Fruit fly (Drosophila melanogaster) whole organism, wandering third instar larva: ENCODE results near the gene CG11986.

ENCODE experiments used
- Abd-B ChIP-seq: fragments of >200 bp; optimal IDR thresholded peaks from 2 replicates; lab custom pipeline; 2017; ENCODE audit warnings: missing biosample characterization, missing genetic modification characterization
- CG32264 ChIP-seq: fragments of 200-800 bp; sonication (Bioruptor generic); optimal IDR thresholded peaks from 2 replicates; lab custom pipeline; 2016; ENCODE audit warnings: missing biosample characterization, missing genetic modification characterization
- CG9705 ChIP-seq: fragments of 200-800 bp; sonication (Bioruptor generic); optimal IDR thresholded peaks from 2 replicates; lab custom pipeline; 2018; ENCODE audit warnings: missing biosample characterization, mild to moderate bottlenecking, missing genetic modification characterization
- CrebA ChIP-seq: fragments of 200-800 bp; sonication (Bioruptor generic); optimal IDR thresholded peaks from 2 replicates; lab custom pipeline; 2016; ENCODE audit warnings: missing biosample characterization, mild to moderate bottlenecking, missing genetic modification characterization, borderline replicate concordance
- Dfd ChIP-seq: fragments of >200 bp; optimal IDR thresholded peaks from 2 replicates; lab custom pipeline; 2017; ENCODE audit warnings: missing biosample characterization, missing genetic modification characterization
- Dif ChIP-seq: fragments of 200-275, 200-300 bp; sonication (Bioruptor generic); optimal IDR thresholded peaks from 2 replicates; lab custom pipeline; 2018; ENCODE audit warnings: missing biosample characterization, missing genetic modification characterization; ENCODE audit not compliant: partially characterized antibody
- GATAd ChIP-seq: sonication (Bioruptor generic); optimal IDR thresholded peaks from 2 replicates; lab custom pipeline; 2016; ENCODE audit warnings: missing biosample characterization, missing genetic modification characterization
- HLH106 ChIP-seq: fragments of 200-800 bp; optimal IDR thresholded peaks from 3 replicates; lab custom pipeline; 2019; ENCODE audit warnings: missing biosample characterization, mild to moderate bottlenecking, missing genetic modification characterization, moderate library complexity
- Hnf4 ChIP-seq: fragments of 200-800 bp; sonication (Bioruptor generic); optimal IDR thresholded peaks from 2 replicates; lab custom pipeline; 2016; ENCODE audit warnings: missing biosample characterization, mild to moderate bottlenecking, missing genetic modification characterization
- Hr78 ChIP-seq: fragments of >200 bp; optimal IDR thresholded peaks from 2 replicates; lab custom pipeline; 2017; ENCODE audit warnings: missing biosample characterization, missing genetic modification characterization
- Hr83 ChIP-seq: fragments of 200-300 bp; sonication (Bioruptor generic); optimal IDR thresholded peaks from 2 replicates; lab custom pipeline; 2016; ENCODE audit warnings: missing biosample characterization, mild to moderate bottlenecking, missing genetic modification characterization, moderate library complexity; ENCODE audit not compliant: poor library complexity, severe bottlenecking
- Jra ChIP-seq: sonication (Bioruptor generic); optimal IDR thresholded peaks from 2 replicates; lab custom pipeline; 2016; ENCODE audit warnings: missing biosample characterization, missing genetic modification characterization
- Mio ChIP-seq: sonication (Bioruptor generic); optimal IDR thresholded peaks from 2 replicates; lab custom pipeline; 2016; ENCODE audit warnings: missing biosample characterization, missing genetic modification characterization
- Myc ChIP-seq: fragments of >200 bp; optimal IDR thresholded peaks from 2 replicates; lab custom pipeline; 2017
- N ChIP-seq: fragments of >200 bp; optimal IDR thresholded peaks from 2 replicates; lab custom pipeline; 2018; ENCODE audit warnings: missing biosample characterization, missing external identifiers, missing genetic modification characterization
- OdsH ChIP-seq: fragments of 200-800 bp; sonication (Bioruptor generic); optimal IDR thresholded peaks from 2 replicates; lab custom pipeline; 2016; ENCODE audit warnings: missing biosample characterization, mild to moderate bottlenecking, missing genetic modification characterization
- Rel ChIP-seq, 2 experiments: fragments of 200-800 bp; sonication (Bioruptor generic) in 1 of 2; optimal IDR thresholded peaks; 2 replicates in 1 of 2; 3 replicates in 1 of 2; lab custom pipeline; 2016 to 2019; ENCODE audit warnings: mild to moderate bottlenecking in 2 of 2, missing biosample characterization in 2 of 2, missing genetic modification characterization in 2 of 2, moderate library complexity in 1 of 2
- Sp1 ChIP-seq: fragments of 200-800 bp; sonication (Bioruptor generic); optimal IDR thresholded peaks from 3 replicates; lab custom pipeline; 2019; ENCODE audit warnings: missing biosample characterization, mild to moderate bottlenecking, missing genetic modification characterization, moderate library complexity
- Vsx2 ChIP-seq: fragments of 200-300, 225-300 bp; sonication (Bioruptor generic); optimal IDR thresholded peaks from 2 replicates; lab custom pipeline; 2018; ENCODE audit warnings: missing biosample characterization, missing genetic modification characterization; ENCODE audit not compliant: partially characterized antibody
- br ChIP-seq: fragments of 200-800 bp; sonication (Bioruptor generic); optimal IDR thresholded peaks from 2 replicates; lab custom pipeline; 2016; ENCODE audit warnings: missing biosample characterization, missing genetic modification characterization
- brk ChIP-seq: fragments of 200-800 bp; sonication (Bioruptor generic); optimal IDR thresholded peaks from 2 replicates; lab custom pipeline; 2016; ENCODE audit warnings: missing biosample characterization, mild to moderate bottlenecking, missing genetic modification characterization
- dl ChIP-seq, 2 experiments: fragments of 175-275, 200-275 bp in 1 of 2; fragments of 200-275 bp in 1 of 2; sonication (Bioruptor generic); optimal IDR thresholded peaks; lab custom pipeline; 2018; ENCODE audit warnings: mild to moderate bottlenecking in 2 of 2, missing biosample characterization in 2 of 2, missing genetic modification characterization in 2 of 2, moderate library complexity in 2 of 2; ENCODE audit not compliant: partially characterized antibody in 2 of 2, insufficient read depth in 1 of 2
- dmrt93B ChIP-seq: fragments of 200-800 bp; sonication (Bioruptor generic); optimal IDR thresholded peaks from 2 replicates; lab custom pipeline; 2018; ENCODE audit warnings: missing biosample characterization, mild to moderate bottlenecking, missing genetic modification characterization
- dsf ChIP-seq: sonication (Bioruptor generic); optimal IDR thresholded peaks from 2 replicates; lab custom pipeline; 2016; ENCODE audit warnings: missing biosample characterization, missing genetic modification characterization, borderline replicate concordance
- ey ChIP-seq: fragments of 200-800 bp; sonication (Bioruptor generic); optimal IDR thresholded peaks from 2 replicates; lab custom pipeline; 2016; ENCODE audit warnings: missing biosample characterization, missing genetic modification characterization
- foxo ChIP-seq, 2 experiments: fragments of 200-800 bp; sonication (Bioruptor generic); optimal IDR thresholded peaks; 2 replicates in 1 of 2; 3 replicates in 1 of 2; lab custom pipeline; 2016 to 2017; ENCODE audit warnings: missing biosample characterization in 2 of 2, missing genetic modification characterization in 2 of 2
- fru ChIP-seq: fragments of 200-800 bp; sonication (Bioruptor generic); optimal IDR thresholded peaks from 3 replicates; lab custom pipeline; 2016; ENCODE audit warnings: missing biosample characterization, mild to moderate bottlenecking, missing genetic modification characterization
- h ChIP-seq: fragments of 200-800 bp; sonication (Bioruptor generic); optimal IDR thresholded peaks from 3 replicates; lab custom pipeline; 2016; ENCODE audit warnings: missing biosample characterization, mild to moderate bottlenecking, missing genetic modification characterization
- jim ChIP-seq: fragments of 175-275, 200-325 bp; sonication (Bioruptor generic); optimal IDR thresholded peaks from 2 replicates; lab custom pipeline; 2016; ENCODE audit warnings: missing biosample characterization, mild to moderate bottlenecking, missing genetic modification characterization
- lola ChIP-seq: fragments of >200 bp; optimal IDR thresholded peaks from 2 replicates; lab custom pipeline; 2017; ENCODE audit warnings: missing biosample characterization, missing genetic modification characterization
- pan ChIP-seq: fragments of >200 bp; optimal IDR thresholded peaks from 2 replicates; lab custom pipeline; 2017
- psq ChIP-seq: fragments of 200-800 bp; sonication (Bioruptor generic); optimal IDR thresholded peaks from 3 replicates; lab custom pipeline; 2017; ENCODE audit warnings: missing biosample characterization, mild to moderate bottlenecking, missing genetic modification characterization, moderate library complexity
- rgr ChIP-seq: fragments of 200-800 bp; sonication (Bioruptor generic); optimal IDR thresholded peaks from 3 replicates; lab custom pipeline; 2016; ENCODE audit warnings: missing biosample characterization, mild to moderate bottlenecking, missing genetic modification characterization
- sage ChIP-seq: fragments of 200-800 bp; sonication (Bioruptor generic); optimal IDR thresholded peaks from 2 replicates; lab custom pipeline; 2016; ENCODE audit warnings: missing biosample characterization, mild to moderate bottlenecking, missing genetic modification characterization
- sv ChIP-seq: fragments of 200-800 bp; sonication (Bioruptor generic); optimal IDR thresholded peaks from 3 replicates; lab custom pipeline; 2016; ENCODE audit warnings: missing biosample characterization, missing genetic modification characterization
- tai ChIP-seq: sonication (Bioruptor generic); optimal IDR thresholded peaks from 2 replicates; lab custom pipeline; 2016; ENCODE audit warnings: missing biosample characterization, missing genetic modification characterization
- usp ChIP-seq: fragments of >200 bp; optimal IDR thresholded peaks from 2 replicates; lab custom pipeline; 2017; ENCODE audit warnings: missing biosample characterization, missing genetic modification characterization
- woc ChIP-seq: sonication (Bioruptor generic); optimal IDR thresholded peaks from 2 replicates; lab custom pipeline; 2016; ENCODE audit warnings: missing biosample characterization, mild to moderate bottlenecking, missing genetic modification characterization

Gene CG11986

DNA sequence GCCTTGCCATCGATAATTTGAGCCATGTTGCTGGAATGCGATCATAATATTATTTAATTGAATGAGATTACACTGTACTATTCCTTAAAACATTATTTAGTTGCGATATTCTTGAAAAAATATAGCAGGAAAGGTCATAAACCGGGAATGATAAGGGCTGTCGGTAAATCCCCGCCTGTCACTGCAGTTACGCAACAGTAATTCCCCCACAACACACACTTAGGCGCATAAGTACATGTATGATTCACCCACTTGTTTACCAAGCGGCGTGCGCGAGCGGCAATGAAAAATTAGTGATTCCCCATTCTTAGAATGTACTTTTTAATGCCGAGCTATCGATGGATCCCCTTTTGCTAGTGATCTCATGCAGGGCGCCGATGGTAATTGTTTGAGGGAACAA is 28.4 kb downstream of the CG11986 start:
- peak; percentile 52 for TF ChIP-seq h (GFP tag; lab: Kevin White, UChicago)
- no peak for TF ChIP-seq usp (GFP tag; lab: Kevin White, UChicago)
- no peak for TF ChIP-seq Hr83 (GFP tag; lab: Kevin White, UChicago)

DNA sequence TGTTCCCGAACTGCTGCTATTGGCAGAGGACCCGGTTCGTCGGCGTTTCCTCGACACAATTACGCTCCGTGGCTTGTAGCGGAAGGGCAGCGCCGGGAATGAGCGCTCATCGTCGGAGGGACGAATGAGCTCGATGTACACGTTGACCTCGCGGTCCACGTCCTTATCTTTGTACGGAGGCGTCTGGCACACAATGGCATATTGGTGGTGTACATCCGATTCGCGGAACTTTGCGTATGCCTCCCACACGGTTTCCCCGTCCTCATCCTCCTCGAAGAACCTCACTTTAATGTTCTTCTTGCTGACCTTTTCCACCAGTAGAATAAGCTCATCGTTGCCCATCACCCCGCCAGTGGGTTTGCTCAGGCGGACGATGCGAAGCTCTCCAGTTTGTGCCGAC is 30.5 kb downstream of the CG11986 start:
- TF ChIP-seq Hnf4 (GFP tag; lab: Kevin White, UChicago) (no peak), jim (GFP tag; lab: Kevin White, UChicago) (no peak), CrebA (no peak), Hr83 (GFP tag; lab: Kevin White, UChicago) (no peak), tai (no peak)

DNA sequence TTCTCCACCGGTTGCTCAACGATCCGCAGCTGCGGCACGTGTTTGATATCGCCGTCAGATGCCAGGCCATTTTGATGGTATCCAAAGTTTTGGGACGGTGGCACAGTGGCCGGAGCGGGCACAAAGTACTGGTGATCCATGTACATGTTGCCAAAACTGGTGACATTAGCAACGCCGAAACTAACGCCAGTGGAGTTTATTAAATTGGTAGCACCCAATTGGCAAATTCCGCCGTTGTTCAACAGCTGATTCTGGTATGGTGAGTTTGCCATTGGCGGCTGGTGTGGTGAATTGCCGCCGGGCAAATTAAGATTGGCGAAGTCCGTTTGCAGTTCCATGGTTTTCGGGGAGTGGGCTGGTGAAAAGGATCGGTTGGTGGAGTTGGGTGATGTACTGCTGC is 31.7 kb downstream of the CG11986 start:
- TF ChIP-seq woc (GFP tag; lab: Kevin White, UChicago) (no peak), Hnf4 (GFP tag; lab: Kevin White, UChicago) (no peak), Myc (lab: Kevin White, UChicago) (no peak), Mio (GFP tag; lab: Kevin White, UChicago) (no peak), brk (GFP tag; lab: Kevin White, UChicago) (no peak), sv (GFP tag; lab: Kevin White, UChicago) (no peak), Hr78 (GFP tag; lab: Kevin White, UChicago) (no peak), HLH106 (tag; lab: Kevin White, UChicago) (no peak), sage (GFP tag; lab: Kevin White, UChicago) (no peak), Vsx2 (GFP tag; lab: Kevin White, UChicago) (no peak), Abd-B (GFP tag; lab: Kevin White, UChicago) (no peak), rgr (GFP tag; lab: Kevin White, UChicago) (no peak), CG9705 (GFP tag; lab: Kevin White, UChicago) (no peak), OdsH (GFP tag; lab: Kevin White, UChicago) (no peak), GATAd (GFP tag; lab: Kevin White, UChicago) (no peak), lola (no peak), Dif (no peak), Hr83 (GFP tag; lab: Kevin White, UChicago) (no peak)

DNA sequence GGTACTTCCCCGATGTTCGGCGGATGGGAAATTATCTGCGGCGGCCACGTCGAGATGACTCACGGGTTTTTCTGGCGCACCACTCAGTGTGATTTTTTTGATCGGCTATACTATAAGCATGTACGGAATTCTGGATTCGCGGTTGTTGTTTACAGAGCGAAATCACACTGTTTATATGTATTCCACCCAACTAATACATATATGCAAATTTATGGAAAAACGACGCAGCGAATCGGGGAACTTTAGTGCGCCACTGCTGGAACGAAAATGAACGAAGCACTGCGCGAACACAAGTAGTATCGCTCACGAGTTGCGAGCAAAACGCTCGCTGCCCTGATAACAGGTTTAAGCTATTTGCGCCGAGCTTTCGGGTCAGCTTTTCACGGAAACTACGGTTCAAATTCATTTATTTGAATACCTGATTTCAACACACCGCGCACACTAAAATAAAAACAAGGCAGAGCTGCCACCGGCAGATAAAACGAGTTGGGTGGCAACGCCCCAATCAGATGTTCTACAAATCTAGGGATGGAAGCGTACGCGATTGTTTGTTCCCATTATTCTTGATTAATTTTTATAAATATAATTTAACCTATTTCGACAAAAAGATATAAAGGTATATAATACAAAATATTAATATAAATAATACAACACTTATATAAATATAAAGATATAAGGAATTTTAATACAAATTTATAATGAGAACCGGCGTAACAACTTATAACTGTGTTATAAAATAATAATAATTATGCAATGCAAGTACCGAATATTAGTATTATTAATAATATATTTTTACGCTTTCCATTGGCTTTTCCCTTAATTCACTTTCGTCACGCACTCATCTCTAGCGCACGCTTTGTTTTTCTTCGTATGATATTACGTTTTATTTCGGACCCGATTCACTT is 32.6 kb downstream of the CG11986 start, which contains the start of gene Rel:
TSS of gene Rel (minus strand) at position 417 of the 905 bp plus-strand sequence.
- TF ChIP-seq sv (GFP tag; lab: Kevin White, UChicago) = peak; percentile 48
- TF ChIP-seq brk (GFP tag; lab: Kevin White, UChicago) = peak; percentile 43
- TF ChIP-seq Myc (lab: Kevin White, UChicago) = no peak
- TF ChIP-seq OdsH (GFP tag; lab: Kevin White, UChicago) = peak; percentile 59
- peak; percentile 50 for TF ChIP-seq fru (GFP tag; lab: Kevin White, UChicago)
- TF ChIP-seq CrebA = no peak
- TF ChIP-seq N = no peak
- peak; percentile 80 for TF ChIP-seq h (GFP tag; lab: Kevin White, UChicago)
- peak; percentile 75 for TF ChIP-seq Dif
- TF ChIP-seq GATAd (GFP tag; lab: Kevin White, UChicago) = no peak
- TF ChIP-seq sage (GFP tag; lab: Kevin White, UChicago) = no peak
- TF ChIP-seq dmrt93B = peak; percentile 58
- TF ChIP-seq Vsx2 (GFP tag; lab: Kevin White, UChicago) = no peak
- no peak for TF ChIP-seq Abd-B (GFP tag; lab: Kevin White, UChicago)
- peak; percentile 91 for TF ChIP-seq Jra (GFP tag; lab: Kevin White, UChicago)
- no peak for TF ChIP-seq pan
- TF ChIP-seq Rel (GFP tag; optimal IDR thresholded peaks at IDR 0.05; lab: Kevin White, UChicago) = no peak
- TF ChIP-seq Rel (tag; optimal IDR thresholded peaks at IDR 0.05; lab: Kevin White, UChicago) = no peak
- TF ChIP-seq Sp1 (GFP tag; lab: Kevin White, UChicago) = peak; percentile 77
- peak; percentile 86 for TF ChIP-seq HLH106 (tag; lab: Kevin White, UChicago)
- peak; percentile 27 for TF ChIP-seq Hr83 (GFP tag; lab: Kevin White, UChicago)
- no peak for TF ChIP-seq Hr78 (GFP tag; lab: Kevin White, UChicago)
- no peak for TF ChIP-seq jim (GFP tag; lab: Kevin White, UChicago)
- peak; percentile 58 for TF ChIP-seq Hnf4 (GFP tag; lab: Kevin White, UChicago)
- TF ChIP-seq psq (GFP tag; lab: Kevin White, UChicago) = peak; percentile 66
- TF ChIP-seq rgr (GFP tag; lab: Kevin White, UChicago) = peak; percentile 52
- no peak for TF ChIP-seq tai
- peak; percentile 10 to 62 for TF ChIP-seq foxo (GFP tag; optimal IDR thresholded peaks at IDR 0.05; lab: Kevin White, UChicago)
- TF ChIP-seq dsf = no peak
- TF ChIP-seq Mio (GFP tag; lab: Kevin White, UChicago) = no peak
- no peak for TF ChIP-seq usp (GFP tag; lab: Kevin White, UChicago)
- TF ChIP-seq lola = no peak
- TF ChIP-seq Dfd (GFP tag; lab: Kevin White, UChicago) = no peak
- TF ChIP-seq br (GFP tag; lab: Kevin White, UChicago) = peak; percentile 56
- TF ChIP-seq CG32264 = no peak
- peak; percentile 14 to 71 for TF ChIP-seq dl (GFP tag; optimal IDR thresholded peaks at IDR 0.05; lab: Kevin White, UChicago; ENCODE audit: insufficient read depth in 1 of 2, partially characterized antibody in 2 of 2)
- TF ChIP-seq ey = peak; percentile 4
